Fruit fly (Drosophila melanogaster): ENCODE data around the gene CG45067.
A peak's percentile ranks its signal among the peaks of the same experiment; 100 is the strongest.

The CG45067 gene

dm6 chr3L:3142516-3143382 is 28.5 kb upstream of the CG45067 start (continued):
- no peak for TF ChIP-seq Deaf1 (tag; optimal IDR thresholded peaks at IDR 0.05)
- 0 out of 2 replicates have a peak, but pooled peaks have one; percentile 13 for TF ChIP-seq hbn (GFP tag; IDR thresholded peaks at IDR 0.05; ENCODE audit: partially characterized antibody)
- no peak for TF ChIP-seq CG1792 (GFP tag; optimal IDR thresholded peaks at IDR 0.05)
- TF ChIP-seq CG3281 (GFP tag; optimal IDR thresholded peaks at IDR 0.05) = no peak
- 0 out of 2 replicates have a peak, but pooled peaks have one; percentile 14 for TF ChIP-seq Rx (GFP tag; IDR thresholded peaks at IDR 0.05)
- no peak for TF ChIP-seq gro (GFP tag; optimal IDR thresholded peaks at IDR 0.05)
- no peak for TF ChIP-seq CG8290 (GFP tag; optimal IDR thresholded peaks at IDR 0.05)
- TF ChIP-seq CG8290 (tag; optimal IDR thresholded peaks at IDR 0.05) = peak in 1 of 2 experiments; percentile 17
- no peak for TF ChIP-seq sisA (GFP tag; IDR thresholded peaks at IDR 0.05)

dm6 chr3L:3141411-3141810 is 27.1 kb upstream of the CG45067 start:
- TF ChIP-seq CG10543 (GFP tag; optimal IDR thresholded peaks at IDR 0.05) (no peak), Bteb2 (GFP tag; optimal IDR thresholded peaks at IDR 0.05) (no peak), fd96Cb (tag; optimal IDR thresholded peaks at IDR 0.05) (no peak), CG30431 (GFP tag; optimal IDR thresholded peaks at IDR 0.05) (no peak), tap (tag; optimal IDR thresholded peaks at IDR 0.05) (no peak), dan (GFP tag; IDR thresholded peaks at IDR 0.05) (no peak), CG12104 (GFP tag; optimal IDR thresholded peaks at IDR 0.05) (no peak), CG3065 (GFP tag; optimal IDR thresholded peaks at IDR 0.05) (no peak), CG10366 (GFP tag; IDR thresholded peaks at IDR 0.05) (no peak), CHES-1-like (GFP tag; optimal IDR thresholded peaks at IDR 0.05) (no peak), ci (GFP tag; IDR thresholded peaks at IDR 0.05) (no peak), nerfin-1 (tag; optimal IDR thresholded peaks at IDR 0.05) (peak; percentile 29), vnd (GFP tag; IDR thresholded peaks at IDR 0.05; ENCODE audit: partially characterized antibody) (no peak), CG10654 (GFP tag; optimal IDR thresholded peaks at IDR 0.05) (no peak), Hr3 (GFP tag; optimal IDR thresholded peaks at IDR 0.05) (no peak), CG7745 (tag; optimal IDR thresholded peaks at IDR 0.05) (peak; percentile 64), disco-r (GFP tag; optimal IDR thresholded peaks at IDR 0.05) (no peak), dmrt99B (tag; optimal IDR thresholded peaks at IDR 0.05) (no peak), CG32532 (GFP tag; IDR thresholded peaks at IDR 0.05) (no peak), CG6683 (GFP tag; optimal IDR thresholded peaks at IDR 0.05) (no peak), lilli (GFP tag; optimal IDR thresholded peaks at IDR 0.05) (no peak), pita (GFP tag; optimal IDR thresholded peaks at IDR 0.05) (no peak), vfl (GFP tag; optimal IDR thresholded peaks at IDR 0.05) (no peak), crc (GFP tag; optimal IDR thresholded peaks at IDR 0.05) (no peak), Sox102F (GFP tag; optimal IDR thresholded peaks at IDR 0.05) (no peak), Sry-β (GFP tag; optimal IDR thresholded peaks at IDR 0.05) (peak; percentile 39), oc (tag; optimal IDR thresholded peaks at IDR 0.05) (peak; percentile 0), da (GFP tag; optimal IDR thresholded peaks at IDR 0.05) (no peak), hb (GFP tag; IDR thresholded peaks at IDR 0.05; ENCODE audit: partially characterized antibody) (no peak), Eip74EF (GFP tag; optimal IDR thresholded peaks at IDR 0.05) (peak in 1 of 2 experiments; percentile 14), C15 (GFP tag; IDR thresholded peaks at IDR 0.05) (no peak), HmgD (GFP tag; optimal IDR thresholded peaks at IDR 0.05) (no peak), repo (GFP tag; optimal IDR thresholded peaks at IDR 0.05) (no peak), CG1792 (GFP tag; optimal IDR thresholded peaks at IDR 0.05) (no peak), CG15073 (GFP tag; optimal IDR thresholded peaks at IDR 0.05) (no peak), eve (GFP tag; optimal IDR thresholded peaks at IDR 0.05) (no peak), CG17385 (GFP tag; optimal IDR thresholded peaks at IDR 0.05) (no peak), zfh2 (GFP tag; optimal IDR thresholded peaks at IDR 0.05) (no peak), CG9876 (GFP tag; optimal IDR thresholded peaks at IDR 0.05) (no peak), Atf3 (GFP tag; optimal IDR thresholded peaks at IDR 0.05) (no peak), pb (GFP tag; optimal IDR thresholded peaks at IDR 0.05) (no peak)

Measured in whole organism, embryonic.